Worm (Caenorhabditis elegans): ENCODE data around the gene grl-6.

DNA sequence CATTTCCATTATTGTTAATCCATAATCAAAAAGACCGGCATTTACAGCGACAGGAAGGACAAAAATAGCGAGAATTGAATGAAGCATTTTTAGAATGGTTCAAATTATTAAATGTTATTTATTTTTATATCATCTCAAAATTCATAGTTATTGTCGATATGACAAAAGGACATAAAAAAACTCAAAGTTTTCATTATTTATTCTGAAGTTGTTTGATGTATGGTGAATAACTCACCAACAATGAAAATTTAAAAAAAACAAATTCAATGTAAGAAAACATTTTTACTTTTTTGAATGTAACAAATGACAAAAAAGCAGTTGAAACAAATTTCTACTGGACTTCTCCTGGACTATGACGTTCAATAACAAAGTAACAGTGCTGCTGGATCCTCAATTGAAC lies 10.3 kb downstream of the grl-6 start, which contains the start of gene K10C2.14:
- TF ChIP-seq elt-1 (tag; optimal IDR thresholded peaks at IDR 0.05; ENCODE audit: borderline replicate concordance, insufficient read depth) (no peak), cnd-1 (tag; optimal IDR thresholded peaks at IDR 0.05) (no peak), ces-1 (GFP tag; optimal IDR thresholded peaks at IDR 0.05) (no peak), nhr-237 (tag; optimal IDR thresholded peaks at IDR 0.05) (no peak), pha-4 (tag; optimal IDR thresholded peaks at IDR 0.05) (no peak), snpc-4 (tag; optimal IDR thresholded peaks at IDR 0.05) (no peak), unc-39 (tag; optimal IDR thresholded peaks at IDR 0.05) (no peak), lin-13 (tag; optimal IDR thresholded peaks at IDR 0.05) (no peak), mab-5 (tag; optimal IDR thresholded peaks at IDR 0.05) (no peak), lin-32 (GFP tag; optimal IDR thresholded peaks at IDR 0.05) (no peak), unc-62 (GFP tag; optimal IDR thresholded peaks at IDR 0.05) (no peak), unc-120 (tag; optimal IDR thresholded peaks at IDR 0.05; ENCODE audit: poor library complexity, severe bottlenecking) (no peak)

All from whole organism, mixed stage, embryonic.